Worm (Caenorhabditis elegans): ENCODE measurements around the gene F07F6.2.

DNA sequence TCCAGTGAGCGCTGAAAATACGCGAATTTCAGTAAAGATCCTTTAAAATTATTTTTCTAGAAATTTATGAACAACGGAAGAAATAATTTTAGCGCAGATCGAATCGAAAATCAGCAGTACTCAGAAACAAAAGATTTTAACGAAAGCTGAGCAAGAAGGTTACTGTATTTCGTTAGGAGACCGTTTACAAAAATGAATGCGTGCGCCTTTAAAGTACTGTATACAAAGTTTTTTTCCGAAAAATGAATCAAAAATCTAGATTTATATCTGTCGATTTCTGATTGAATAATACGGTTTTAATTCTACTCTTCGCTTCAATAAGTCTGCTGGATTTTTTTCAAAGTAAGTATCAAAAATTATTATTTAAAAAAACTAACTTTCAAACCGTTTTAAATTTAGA, 16.0 kb upstream of the F07F6.2 start, which contains the start of the genes EEED8.14 and EEED8.3:
- TF ChIP-seq ztf-11 (tag; optimal IDR thresholded peaks at IDR 0.05) (no peak), blmp-1 (tag; optimal IDR thresholded peaks at IDR 0.05; ENCODE audit: insufficient read depth) (no peak), elt-3 (tag; optimal IDR thresholded peaks at IDR 0.05) (no peak), snpc-4 (tag; optimal IDR thresholded peaks at IDR 0.05) (no peak), aly-2 (tag; optimal IDR thresholded peaks at IDR 0.05) (no peak)

All from whole organism, L2 larva.